Fruit fly (Drosophila melanogaster) whole organism, pupa: ENCODE data around the gene CG4911.

Experiments used
- CG10348 ChIP-seq: fragments of 200-800 bp; sonication (Bioruptor generic); IDR thresholded peaks from 2 replicates; pipeline ENCODE4 v1.3.6; 2022; ENCODE audit warnings: missing biosample characterization, missing genetic modification characterization
- CG12605 ChIP-seq: fragments of 200-800 bp; sonication (Bioruptor generic); IDR thresholded peaks from 2 replicates; pipeline ENCODE4 v1.3.6; 2022; ENCODE audit warnings: missing biosample characterization, missing genetic modification characterization
- CG13204 ChIP-seq: fragments of 200-800 bp; sonication (Bioruptor generic); optimal IDR thresholded peaks from 2 replicates; lab custom pipeline; 2018; ENCODE audit warnings: missing biosample characterization, mild to moderate bottlenecking, missing genetic modification characterization, moderate library complexity
- CG14655 ChIP-seq: fragments of 200-800 bp; sonication (Bioruptor generic); optimal IDR thresholded peaks from 3 replicates; lab custom pipeline; 2017; ENCODE audit warnings: mild to moderate bottlenecking, missing biosample characterization, missing genetic modification reagents, missing genetic modification characterization
- CG15710 ChIP-seq: fragments of 200-800 bp; sonication (Bioruptor generic); optimal IDR thresholded peaks from 2 replicates; lab custom pipeline; 2018; ENCODE audit warnings: missing biosample characterization, mild to moderate bottlenecking, missing genetic modification characterization, moderate library complexity
- CG17806 ChIP-seq: fragments of 200-800 bp; sonication (Bioruptor generic); optimal IDR thresholded peaks from 2 replicates; lab custom pipeline; 2018; ENCODE audit warnings: missing biosample characterization, mild to moderate bottlenecking, missing genetic modification characterization, moderate library complexity
- CG32121 ChIP-seq: fragments of 200-800 bp; sonication (Bioruptor generic); IDR thresholded peaks from 2 replicates; pipeline ENCODE4 v1.3.6; 2022; ENCODE audit warnings: missing biosample characterization, missing genetic modification characterization
- CG34367 ChIP-seq: fragments of 200-800 bp; sonication (Bioruptor generic); optimal IDR thresholded peaks from 2 replicates; lab custom pipeline; 2018; ENCODE audit warnings: missing biosample characterization, mild to moderate bottlenecking, missing genetic modification characterization
- CG4496 ChIP-seq: fragments of 200-800 bp; sonication (Bioruptor generic); IDR thresholded peaks from 3 replicates; pipeline ENCODE4 v1.3.6; 2022; ENCODE audit warnings: missing biosample characterization, missing genetic modification characterization
- CG8159 ChIP-seq: fragments of 200-800 bp; sonication (Bioruptor generic); optimal IDR thresholded peaks from 3 replicates; lab custom pipeline; 2018; ENCODE audit warnings: missing biosample characterization, mild to moderate bottlenecking, missing genetic modification characterization, moderate library complexity
- CG8301 ChIP-seq: fragments of 200-800 bp; sonication (Bioruptor generic); optimal IDR thresholded peaks from 2 replicates; lab custom pipeline; 2018; ENCODE audit warnings: missing biosample characterization, mild to moderate bottlenecking, missing genetic modification characterization
- CG9948 ChIP-seq: fragments of 200-800 bp; sonication (Bioruptor generic); optimal IDR thresholded peaks from 2 replicates; lab custom pipeline; 2018; ENCODE audit warnings: missing biosample characterization, mild to moderate bottlenecking, missing genetic modification characterization, moderate library complexity
- D1 ChIP-seq: fragments of 200-800 bp; sonication (Bioruptor generic); optimal IDR thresholded peaks from 2 replicates; lab custom pipeline; 2018; ENCODE audit warnings: missing biosample characterization, mild to moderate bottlenecking, missing genetic modification characterization, moderate library complexity
- EcR ChIP-seq: fragments of 200-800 bp; sonication (Bioruptor generic); optimal IDR thresholded peaks from 3 replicates; lab custom pipeline; 2019; ENCODE audit warnings: missing biosample characterization, missing genetic modification characterization, mild to moderate bottlenecking, moderate library complexity, missing genetic modification reagents
- Ets98B ChIP-seq: fragments of 200-800 bp; sonication (Bioruptor generic); IDR thresholded peaks from 2 replicates; pipeline ENCODE4 v1.3.6; 2022; ENCODE audit warnings: missing biosample characterization, missing genetic modification characterization
- Pif1A ChIP-seq: fragments of 200-800 bp; sonication (Bioruptor generic); optimal IDR thresholded peaks from 3 replicates; lab custom pipeline; 2016; ENCODE audit warnings: missing biosample characterization, missing genetic modification characterization
- Pif1B ChIP-seq: fragments of 200-800 bp; sonication (Bioruptor generic); optimal IDR thresholded peaks from 3 replicates; lab custom pipeline; 2016; ENCODE audit warnings: missing biosample characterization, missing genetic modification characterization
- Snoo ChIP-seq: fragments of 200-800 bp; sonication (Bioruptor generic); optimal IDR thresholded peaks from 3 replicates; lab custom pipeline; 2017; ENCODE audit warnings: missing biosample characterization, mild to moderate bottlenecking, missing genetic modification characterization, inconsistent platforms
- fd96Ca ChIP-seq: fragments of 200-800 bp; sonication (Bioruptor generic); IDR thresholded peaks from 3 replicates; pipeline ENCODE4 v1.3.6; 2022; ENCODE audit warnings: missing biosample characterization, missing genetic modification characterization
- gl ChIP-seq: fragments of 200-800 bp; sonication (Bioruptor generic); optimal IDR thresholded peaks from 2 replicates; lab custom pipeline; 2018; ENCODE audit warnings: missing biosample characterization, mild to moderate bottlenecking, missing genetic modification characterization
- rn ChIP-seq: fragments of 200-800 bp; sonication (Bioruptor generic); IDR thresholded peaks from 2 replicates; pipeline ENCODE4 v1.3.6; 2022; ENCODE audit warnings: missing biosample characterization, missing genetic modification characterization

CG4911 gene

DNA sequence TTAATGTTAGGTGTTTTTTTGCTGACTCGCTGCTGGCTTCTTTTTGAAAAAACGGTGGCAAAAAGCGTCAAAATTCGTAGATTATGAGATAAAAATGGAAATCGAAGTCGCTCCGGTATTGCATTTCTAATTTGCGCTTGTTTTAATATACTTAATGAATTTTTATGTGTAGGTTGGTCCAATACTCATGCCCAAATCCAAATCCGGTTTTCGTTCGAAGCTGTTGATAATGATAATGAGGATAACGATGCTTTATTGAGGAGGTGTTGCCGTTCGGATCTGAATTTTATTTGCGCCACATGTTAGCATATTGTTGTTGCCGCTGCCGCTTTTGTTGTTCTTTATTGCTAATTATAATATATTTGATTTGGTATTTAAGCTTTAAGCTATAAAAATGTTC is 26.3 kb downstream of the CG4911 start:
- no peak for TF ChIP-seq CG8301 (tag; lab: Kevin White, UChicago)
- no peak for TF ChIP-seq CG15710 (tag; lab: Kevin White, UChicago)
- no peak for TF ChIP-seq Pif1A (GFP tag; lab: Kevin White, UChicago)
- no peak for TF ChIP-seq CG13204 (GFP tag; lab: Kevin White, UChicago)
- no peak for TF ChIP-seq CG14655 (GFP tag; lab: Kevin White, UChicago)
- no peak for TF ChIP-seq rn (GFP tag; lab: Robert Waterston, UW)
- TF ChIP-seq CG12605 (GFP tag; lab: Robert Waterston, UW), result no peak
- TF ChIP-seq CG32121, result no peak
- TF ChIP-seq fd96Ca (GFP tag; lab: Robert Waterston, UW), result no peak

DNA sequence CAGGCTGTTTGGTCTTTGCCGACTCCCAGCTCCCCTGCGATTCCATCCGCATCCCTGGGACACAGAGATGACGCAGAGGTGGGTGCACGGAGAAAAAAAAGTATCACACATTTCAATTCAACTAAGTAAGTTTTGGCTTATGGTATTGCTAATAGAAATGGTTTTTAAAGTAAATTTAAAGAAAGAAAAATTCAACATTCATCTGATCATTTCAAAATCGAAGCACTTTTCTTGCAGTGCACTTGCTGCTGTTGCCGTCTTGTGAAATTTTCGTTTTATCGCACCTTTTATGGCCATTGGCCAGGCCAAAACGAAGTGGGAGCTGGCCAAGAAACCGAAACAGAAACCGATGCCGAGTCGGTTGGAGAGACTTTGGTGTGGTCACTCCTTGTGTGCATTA is 27.2 kb downstream of the CG4911 start:
- TF ChIP-seq CG13204 (GFP tag; lab: Kevin White, UChicago) (no peak), Pif1A (GFP tag; lab: Kevin White, UChicago) (peak; percentile 79), fd96Ca (GFP tag; lab: Robert Waterston, UW) (peak; percentile 80; the same call in 2 of the 3 replicates), D1 (tag; lab: Kevin White, UChicago) (no peak), Snoo (tag; lab: Kevin White, UChicago) (peak; percentile 79), rn (GFP tag; lab: Robert Waterston, UW) (peak; percentile 73), CG4496 (GFP tag; lab: Robert Waterston, UW) (peak; percentile 80), CG8301 (tag; lab: Kevin White, UChicago) (peak; percentile 73), CG12605 (GFP tag; lab: Robert Waterston, UW) (no peak; the same call in 1 of the 2 replicates), Pif1B (peak; percentile 76), gl (tag; lab: Kevin White, UChicago) (peak; percentile 41), CG15710 (tag; lab: Kevin White, UChicago) (peak; percentile 57), EcR (GFP tag; lab: Kevin White, UChicago) (no peak), CG8159 (tag; lab: Kevin White, UChicago) (peak; percentile 68), CG34367 (tag; lab: Kevin White, UChicago) (peak; percentile 34), CG17806 (tag; lab: Kevin White, UChicago) (peak; percentile 71), CG14655 (GFP tag; lab: Kevin White, UChicago) (no peak), CG10348 (GFP tag; lab: Robert Waterston, UW) (no peak), Ets98B (peak; percentile 82), CG32121 (peak; percentile 77), CG9948 (peak; percentile 68)
- TF ChIP-seq, all 21 proteins: peak for 15

DNA sequence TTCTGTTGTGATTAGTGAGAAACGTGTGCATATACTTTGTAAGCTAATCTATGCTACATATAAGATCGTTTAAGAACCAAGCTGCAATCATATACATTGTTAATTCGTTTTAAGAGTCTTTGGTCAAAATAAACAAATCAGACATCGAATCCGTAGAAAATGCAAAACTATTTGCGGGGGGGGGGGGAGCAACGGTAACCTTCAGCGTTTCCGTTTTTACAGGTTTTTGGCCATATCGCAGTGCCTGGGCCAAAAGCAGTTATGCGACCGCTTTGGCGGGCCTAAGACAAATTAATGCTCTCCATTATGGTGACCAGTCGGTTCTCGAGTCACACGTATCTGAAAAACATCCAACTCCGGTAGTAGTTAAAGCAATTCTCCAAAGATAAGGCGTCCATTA is 27.6 kb downstream of the CG4911 start:
- no peak for TF ChIP-seq CG4496 (GFP tag; lab: Robert Waterston, UW)
- TF ChIP-seq CG8301 (tag; lab: Kevin White, UChicago), result no peak
- TF ChIP-seq rn (GFP tag; lab: Robert Waterston, UW), result no peak
- no peak for TF ChIP-seq D1 (tag; lab: Kevin White, UChicago)
- TF ChIP-seq CG12605 (GFP tag; lab: Robert Waterston, UW), result no peak

DNA sequence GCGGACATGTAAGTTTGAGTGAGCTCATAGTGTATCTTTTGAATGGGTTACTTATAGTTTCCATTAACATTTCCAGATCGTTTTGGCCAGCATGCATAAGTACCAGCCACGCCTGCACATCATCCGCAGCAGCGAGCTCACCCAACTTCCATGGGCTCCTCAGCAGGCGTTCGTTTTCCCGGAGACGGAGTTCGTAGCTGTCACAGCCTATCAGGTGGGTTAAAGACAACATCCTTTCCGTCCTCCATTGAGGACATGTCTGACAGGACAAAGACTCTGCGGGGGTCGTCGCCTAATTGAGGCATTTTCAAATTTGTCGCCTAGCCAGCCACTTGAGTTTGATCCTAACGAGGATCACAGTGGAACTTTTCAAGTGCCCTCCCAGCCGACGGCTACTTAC is 28.9 kb downstream of the CG4911 start:
- TF ChIP-seq CG17806 (tag; lab: Kevin White, UChicago), result no peak
- no peak for TF ChIP-seq CG32121
- TF ChIP-seq CG14655 (GFP tag; lab: Kevin White, UChicago), result no peak
- no peak for TF ChIP-seq rn (GFP tag; lab: Robert Waterston, UW)
- no peak for TF ChIP-seq CG8301 (tag; lab: Kevin White, UChicago)
- TF ChIP-seq CG9948, result no peak
- no peak for TF ChIP-seq CG34367 (tag; lab: Kevin White, UChicago)
- TF ChIP-seq D1 (tag; lab: Kevin White, UChicago), result no peak
- TF ChIP-seq CG10348 (GFP tag; lab: Robert Waterston, UW), result no peak
- TF ChIP-seq CG12605 (GFP tag; lab: Robert Waterston, UW), result no peak
- TF ChIP-seq Pif1B, result no peak
- TF ChIP-seq fd96Ca (GFP tag; lab: Robert Waterston, UW), result no peak
- TF ChIP-seq EcR (GFP tag; lab: Kevin White, UChicago), result no peak
- TF ChIP-seq Pif1A (GFP tag; lab: Kevin White, UChicago), result no peak
- TF ChIP-seq CG8159 (tag; lab: Kevin White, UChicago), result no peak
- TF ChIP-seq Ets98B, result no peak
- TF ChIP-seq CG13204 (GFP tag; lab: Kevin White, UChicago), result no peak
- no peak for TF ChIP-seq CG15710 (tag; lab: Kevin White, UChicago)
- TF ChIP-seq Snoo (tag; lab: Kevin White, UChicago), result no peak
- TF ChIP-seq CG4496 (GFP tag; lab: Robert Waterston, UW), result no peak
- TF ChIP-seq, all 21 proteins: peak for 0

DNA sequence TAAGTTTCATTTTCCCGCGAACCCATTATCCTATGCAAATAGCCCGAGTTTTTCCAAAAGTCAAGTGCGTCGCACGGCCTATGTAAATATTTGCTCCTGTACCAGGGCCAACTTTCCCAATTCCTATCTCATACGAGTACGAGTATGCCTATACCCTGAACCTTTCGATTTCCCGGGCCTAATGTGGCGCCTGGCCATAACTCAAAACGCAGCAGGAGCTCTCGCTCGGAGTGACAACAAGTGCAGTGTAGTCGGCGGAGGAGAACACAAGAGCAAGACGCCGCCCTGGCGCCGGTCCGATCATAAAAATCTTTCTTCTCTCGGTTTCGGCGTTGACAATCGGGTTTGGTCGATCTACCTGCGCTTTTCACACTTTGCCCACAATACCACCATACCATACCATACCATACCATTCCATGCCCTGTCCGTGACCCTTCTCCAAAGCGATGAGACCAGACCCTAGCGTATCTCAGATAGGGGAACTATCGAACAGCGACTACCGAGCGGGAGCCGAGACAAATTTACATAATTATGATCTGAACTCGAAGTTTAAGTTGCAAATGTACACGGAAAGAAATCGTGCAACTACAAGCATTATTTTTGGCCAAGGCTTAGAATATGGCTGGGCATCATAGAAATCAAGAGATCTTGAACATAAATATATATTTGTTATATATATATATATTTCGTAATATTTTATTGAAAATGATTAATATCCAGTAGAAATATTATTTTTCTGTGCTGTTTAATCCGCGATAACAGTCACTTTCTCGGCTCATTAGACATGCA is 30.1 kb downstream of the CG4911 start:
- no peak for TF ChIP-seq rn (GFP tag; lab: Robert Waterston, UW)
- TF ChIP-seq Snoo (tag; lab: Kevin White, UChicago), result no peak
- TF ChIP-seq CG8301 (tag; lab: Kevin White, UChicago), result no peak
- TF ChIP-seq Pif1B, result no peak
- no peak for TF ChIP-seq Pif1A (GFP tag; lab: Kevin White, UChicago)
- no peak for TF ChIP-seq CG15710 (tag; lab: Kevin White, UChicago)
- no peak for TF ChIP-seq D1 (tag; lab: Kevin White, UChicago)
- TF ChIP-seq fd96Ca (GFP tag; lab: Robert Waterston, UW), result no peak
- no peak for TF ChIP-seq Ets98B
- TF ChIP-seq gl (tag; lab: Kevin White, UChicago), result no peak
- TF ChIP-seq CG9948, result no peak
- TF ChIP-seq, all 21 proteins: peak for 0
